Fruit fly (Drosophila melanogaster) whole organism, embryonic: ENCODE results near the gene pygo.

Experiments used
- Ada2b ChIP-seq: fragments of 200-800 bp; sonication (Bioruptor generic); IDR thresholded peaks from 2 replicates; pipeline ENCODE4 v1.3.6; 2022; ENCODE audit warnings: missing biosample characterization, missing genetic modification characterization
- CG13424 ChIP-seq: fragments of 200-800 bp; sonication (Bioruptor generic); optimal IDR thresholded peaks from 2 replicates; lab custom pipeline; 2019; ENCODE audit warnings: missing biosample characterization, mild to moderate bottlenecking, missing genetic modification characterization, moderate library complexity
- CG13775 ChIP-seq: fragments of 200-800 bp; sonication (Bioruptor generic); optimal IDR thresholded peaks from 3 replicates; lab custom pipeline; 2017; ENCODE audit warnings: missing biosample characterization, mild to moderate bottlenecking, missing genetic modification characterization
- CG14710 ChIP-seq: fragments of 200-800 bp; sonication (Bioruptor generic); optimal IDR thresholded peaks from 3 replicates; lab custom pipeline; 2019; ENCODE audit warnings: missing biosample characterization, mild to moderate bottlenecking, missing genetic modification characterization, moderate library complexity
- CG15073 ChIP-seq: fragments of 200-800 bp; sonication (Bioruptor generic); optimal IDR thresholded peaks from 2 replicates; lab custom pipeline; 2016; ENCODE audit warnings: missing biosample characterization, missing genetic modification characterization
- CG16779 ChIP-seq: fragments of 200-800 bp; sonication (Bioruptor generic); IDR thresholded peaks from 2 replicates; pipeline ENCODE4 v1.3.6; 2022; ENCODE audit warnings: missing biosample characterization, missing genetic modification characterization
- CG17328 ChIP-seq: fragments of 200-800 bp; sonication (Bioruptor generic); IDR thresholded peaks from 2 replicates; pipeline ENCODE4 v1.3.6; 2022; ENCODE audit warnings: missing biosample characterization, missing genetic modification characterization
- CG2712 ChIP-seq: fragments of 200-800 bp; optimal IDR thresholded peaks from 3 replicates; lab custom pipeline; 2019; ENCODE audit warnings: missing biosample characterization, mild to moderate bottlenecking, missing genetic modification characterization, moderate library complexity
- CG2875 ChIP-seq: fragments of 200-800 bp; sonication (Bioruptor generic); optimal IDR thresholded peaks from 2 replicates; lab custom pipeline; 2017; ENCODE audit warnings: missing biosample characterization, mild to moderate bottlenecking, missing genetic modification characterization, missing genetic modification reagents
- CG30403 ChIP-seq: fragments of 200-800 bp; sonication (Bioruptor generic); optimal IDR thresholded peaks from 3 replicates; lab custom pipeline; 2016; ENCODE audit warnings: missing biosample characterization, missing genetic modification characterization
- CG30431 ChIP-seq: fragments of 200-800 bp; sonication (Bioruptor generic); optimal IDR thresholded peaks from 2 replicates; lab custom pipeline; 2017; ENCODE audit warnings: missing biosample characterization, missing genetic modification characterization
- CG31388 ChIP-seq: fragments of 200-800 bp; sonication (Bioruptor generic); optimal IDR thresholded peaks from 2 replicates; lab custom pipeline; 2016; ENCODE audit warnings: missing biosample characterization, missing genetic modification characterization
- CG32767 ChIP-seq: fragments of 200-800 bp; sonication (Bioruptor generic); IDR thresholded peaks from 2 replicates; pipeline ENCODE4 v1.3.6; 2022; ENCODE audit warnings: missing biosample characterization, missing genetic modification characterization
- CG3281 ChIP-seq: fragments of 200-800 bp; sonication (Bioruptor generic); optimal IDR thresholded peaks from 3 replicates; lab custom pipeline; 2017; ENCODE audit warnings: missing biosample characterization, mild to moderate bottlenecking, missing genetic modification characterization
- CG34376 ChIP-seq: fragments of 200-800 bp; sonication (Bioruptor generic); optimal IDR thresholded peaks from 2 replicates; lab custom pipeline; 2018; ENCODE audit warnings: missing biosample characterization, mild to moderate bottlenecking, missing genetic modification characterization
- CG4328 ChIP-seq: fragments of 200-800 bp; sonication (Bioruptor generic); optimal IDR thresholded peaks from 3 replicates; lab custom pipeline; 2017; ENCODE audit warnings: missing biosample characterization, missing genetic modification reagents, missing genetic modification characterization
- CG43689 ChIP-seq: fragments of 200-800 bp; sonication (Bioruptor generic); IDR thresholded peaks from 2 replicates; pipeline ENCODE4 v1.3.6; 2022; ENCODE audit warnings: missing biosample characterization, missing genetic modification characterization
- CG8281 ChIP-seq: fragments of 200-800 bp; sonication (Bioruptor generic); optimal IDR thresholded peaks from 2 replicates; lab custom pipeline; 2018; ENCODE audit warnings: missing biosample characterization, mild to moderate bottlenecking, missing genetic modification characterization, moderate library complexity
- CG9609 ChIP-seq: fragments of 200-800 bp; sonication (Bioruptor generic); optimal IDR thresholded peaks from 3 replicates; lab custom pipeline; 2016; ENCODE audit warnings: missing biosample characterization, missing genetic modification characterization
- CG9797 ChIP-seq: fragments of 200-800 bp; sonication (Bioruptor generic); optimal IDR thresholded peaks from 3 replicates; lab custom pipeline; 2018; ENCODE audit warnings: missing biosample characterization, mild to moderate bottlenecking, missing genetic modification characterization
- CTCF ChIP-seq: fragments of 200-800 bp; sonication (Bioruptor generic); optimal IDR thresholded peaks from 2 replicates; lab custom pipeline; 2017; ENCODE audit warnings: missing biosample characterization, mild to moderate bottlenecking, missing genetic modification characterization, moderate library complexity
- Fer3 ChIP-seq: fragments of 200-800 bp; sonication (Bioruptor generic); optimal IDR thresholded peaks from 2 replicates; lab custom pipeline; 2018; ENCODE audit warnings: missing biosample characterization, mild to moderate bottlenecking, missing genetic modification characterization, moderate library complexity
- HHEX ChIP-seq: fragments of 200-800 bp; sonication (Bioruptor generic); optimal IDR thresholded peaks from 3 replicates; lab custom pipeline; 2017; ENCODE audit warnings: missing biosample characterization, mild to moderate bottlenecking, missing genetic modification characterization, missing genetic modification reagents
- Jarid2 ChIP-seq: fragments of 200-800 bp; sonication (Bioruptor generic); optimal IDR thresholded peaks from 3 replicates; lab custom pipeline; 2017; ENCODE audit warnings: mild to moderate bottlenecking, missing biosample characterization, missing genetic modification reagents, missing genetic modification characterization
- MESR4 ChIP-seq: fragments of 200-800 bp; sonication (Bioruptor generic); optimal IDR thresholded peaks from 2 replicates; lab custom pipeline; 2018; ENCODE audit warnings: missing biosample characterization, mild to moderate bottlenecking, missing genetic modification characterization, moderate library complexity
- Optix ChIP-seq: fragments of 200-800 bp; sonication (Bioruptor generic); IDR thresholded peaks from 3 replicates; pipeline ENCODE4 v1.3.6; 2022; ENCODE audit warnings: missing biosample characterization, missing genetic modification characterization
- Pdp1 ChIP-seq, 2 experiments: fragments of 200-800 bp; sonication (Bioruptor generic); optimal IDR thresholded peaks; 3 replicates each; lab custom pipeline; 2016; ENCODE audit warnings: missing biosample characterization in 2 of 2, missing genetic modification characterization in 2 of 2, mild to moderate bottlenecking in 1 of 2, moderate library complexity in 1 of 2
- Sin3A ChIP-seq: fragments of >200 bp; optimal IDR thresholded peaks from 2 replicates; lab custom pipeline; 2018
- Sox102F ChIP-seq: fragments of 200-800 bp; sonication (Bioruptor generic); optimal IDR thresholded peaks from 2 replicates; lab custom pipeline; 2018; ENCODE audit warnings: missing biosample characterization, mild to moderate bottlenecking, missing genetic modification characterization, moderate library complexity
- Ssrp ChIP-seq: fragments of 200-800 bp; sonication (Bioruptor generic); optimal IDR thresholded peaks from 2 replicates; lab custom pipeline; 2018; ENCODE audit warnings: missing biosample characterization, mild to moderate bottlenecking, missing genetic modification characterization, moderate library complexity
- Trl ChIP-seq, 3 experiments: fragments of >200 bp in 2 of 3; fragments of 200-800 bp in 1 of 3; sonication (Bioruptor generic) in 1 of 3; optimal IDR thresholded peaks; 2 replicates in 1 of 3; 3 replicates in 2 of 3; lab custom pipeline; 2016 to 2017; ENCODE audit warnings: missing biosample characterization in 1 of 3, missing genetic modification characterization in 1 of 3
- bab2 ChIP-seq: fragments of 200-800 bp; sonication (Bioruptor generic); optimal IDR thresholded peaks from 2 replicates; lab custom pipeline; 2016; ENCODE audit warnings: missing biosample characterization, missing genetic modification characterization
- chm ChIP-seq: fragments of 200-800 bp; sonication (Bioruptor generic); IDR thresholded peaks from 2 replicates; pipeline ENCODE4 v1.3.6; 2022; ENCODE audit warnings: missing biosample characterization, missing genetic modification characterization
- crol ChIP-seq: fragments of 200-800 bp; sonication (Bioruptor generic); IDR thresholded peaks from 2 replicates; pipeline ENCODE4 v1.3.6; 2022; ENCODE audit warnings: missing biosample characterization, missing genetic modification characterization
- knrl ChIP-seq: fragments of 200-800 bp; sonication (Bioruptor generic); IDR thresholded peaks from 3 replicates; pipeline ENCODE4 v1.3.6; 2022; ENCODE audit warnings: missing biosample characterization, missing genetic modification characterization; ENCODE audit not compliant: partially characterized antibody
- lab ChIP-seq: fragments of 200-800 bp; sonication (Bioruptor generic); optimal IDR thresholded peaks from 3 replicates; lab custom pipeline; 2017; ENCODE audit warnings: missing biosample characterization, missing genetic modification characterization, mild to moderate bottlenecking, moderate library complexity, missing genetic modification reagents
- lmd ChIP-seq: fragments of 200-800 bp; sonication (Bioruptor generic); IDR thresholded peaks from 2 replicates; pipeline ENCODE4 v1.3.6; 2022; ENCODE audit warnings: missing biosample characterization, missing genetic modification characterization
- nerfin-2 ChIP-seq: fragments of 200-800 bp; sonication (Bioruptor generic); IDR thresholded peaks from 2 replicates; pipeline ENCODE4 v1.3.6; 2022; ENCODE audit warnings: missing biosample characterization, missing genetic modification characterization; ENCODE audit not compliant: partially characterized antibody
- nom ChIP-seq: fragments of 200-800 bp; sonication (Bioruptor generic); optimal IDR thresholded peaks from 2 replicates; lab custom pipeline; 2017; ENCODE audit warnings: missing biosample characterization, missing genetic modification characterization, mild to moderate bottlenecking, moderate library complexity, missing genetic modification reagents
- pan ChIP-seq, 4 experiments: fragments of >200 bp in 3 of 4; fragments of 200-800 bp in 1 of 4; sonication (Bioruptor generic) in 1 of 4; optimal IDR thresholded peaks in 3 of 4; IDR thresholded peaks in 1 of 4; 2 replicates each; pipeline versions ENCODE4 v1.3.6 to Lab custom; 2017 to 2022; ENCODE audit warnings: missing biosample characterization in 2 of 4, missing genetic modification characterization in 2 of 4, mixed read lengths in 1 of 4
- repo ChIP-seq: fragments of 200-800 bp; sonication (Bioruptor generic); optimal IDR thresholded peaks from 2 replicates; lab custom pipeline; 2016; ENCODE audit warnings: missing biosample characterization, missing genetic modification characterization
- sna ChIP-seq: fragments of 200-800 bp; sonication (Bioruptor generic); IDR thresholded peaks from 2 replicates; pipeline ENCODE4 v1.3.6; 2022; ENCODE audit warnings: missing biosample characterization, missing genetic modification characterization; ENCODE audit not compliant: partially characterized antibody
- tin ChIP-seq: fragments of 200-800 bp; sonication (Bioruptor generic); optimal IDR thresholded peaks from 3 replicates; lab custom pipeline; 2016; ENCODE audit warnings: missing biosample characterization, missing genetic modification characterization
- tna ChIP-seq: fragments of 200-800 bp; sonication (Bioruptor generic); IDR thresholded peaks from 2 replicates; pipeline ENCODE4 v1.3.6; 2022; ENCODE audit warnings: missing biosample characterization, missing genetic modification characterization; ENCODE audit not compliant: partially characterized antibody
- trem ChIP-seq: fragments of 200-800 bp; optimal IDR thresholded peaks from 3 replicates; lab custom pipeline; 2019; ENCODE audit warnings: missing biosample characterization, mild to moderate bottlenecking, missing genetic modification characterization, moderate library complexity
- unc-4 ChIP-seq: fragments of 200-800 bp; sonication (Bioruptor generic); IDR thresholded peaks from 2 replicates; pipeline ENCODE4 v1.3.6; 2022; ENCODE audit warnings: missing biosample characterization, missing genetic modification characterization; ENCODE audit not compliant: partially characterized antibody
- usp ChIP-seq: fragments of >200 bp; optimal IDR thresholded peaks from 2 replicates; lab custom pipeline; 2017; ENCODE audit warnings: missing biosample characterization, missing genetic modification characterization
- wor ChIP-seq: fragments of 200-800 bp; sonication (Bioruptor generic); IDR thresholded peaks from 2 replicates; pipeline ENCODE4 v1.3.6; 2022; ENCODE audit warnings: missing biosample characterization, missing genetic modification characterization
- z ChIP-seq: fragments of 200-800 bp; sonication (Bioruptor generic); IDR thresholded peaks from 3 replicates; pipeline ENCODE4 v1.3.6; 2022; ENCODE audit warnings: missing biosample characterization, missing genetic modification characterization

The pygo gene

dm6 chr3R:31616001-31616400, 35.5 kb upstream of the pygo start, which contains the start of the genes Mnat9 and CG1792 (continued):
- TF ChIP-seq Jarid2 (GFP tag; lab: Kevin White, UChicago) = peak; percentile 88
- peak; percentile 97 for TF ChIP-seq CG14710 (tag; lab: Kevin White, UChicago)
- 0 out of 2 replicates have a peak, but pooled peaks have one; percentile 30 for TF ChIP-seq unc-4
- 0 out of 2 replicates have a peak, but pooled peaks have one; percentile 48 for TF ChIP-seq sna
- TF ChIP-seq nerfin-2 = no peak
- TF ChIP-seq Pdp1 (GFP tag; optimal IDR thresholded peaks at IDR 0.05; lab: Kevin White, UChicago) = peak; percentile 98
- no peak for TF ChIP-seq tna
- peak; percentile 89 for TF ChIP-seq CG8281 (tag; lab: Kevin White, UChicago)
- peak; percentile 99 for TF ChIP-seq Sox102F (GFP tag; lab: Kevin White, UChicago)
- TF ChIP-seq trem = peak; percentile 96
- no peak for TF ChIP-seq pan (optimal IDR thresholded peaks at IDR 0.05; lab: Kevin White, UChicago)
- TF ChIP-seq pan (GFP tag; optimal IDR thresholded peaks at IDR 0.05 in 1 of 2, IDR thresholded peaks at IDR 0.05 in 1 of 2) = peak in 1 of 2 experiments; percentile 100
- TF ChIP-seq Ada2b (GFP tag; lab: Robert Waterston, UW) = peak; percentile 99
- peak; percentile 99 for TF ChIP-seq chm (GFP tag; lab: Robert Waterston, UW)
- TF ChIP-seq CG16779 (GFP tag; lab: Robert Waterston, UW) = peak; percentile 99
- peak; percentile 98 for TF ChIP-seq Optix (GFP tag; lab: Robert Waterston, UW)
- TF ChIP-seq CG9609 (GFP tag; lab: Kevin White, UChicago) = peak; percentile 99
- TF ChIP-seq CG13424 (tag; lab: Kevin White, UChicago) = peak; percentile 98
- TF ChIP-seq CG30431 = peak; percentile 98
- peak; percentile 98 for TF ChIP-seq wor (GFP tag; lab: Robert Waterston, UW)
- peak; percentile 99 for TF ChIP-seq tin (GFP tag; lab: Kevin White, UChicago)
- peak; percentile 97 for TF ChIP-seq CG31388 (GFP tag; lab: Kevin White, UChicago)
- TF ChIP-seq CG2875 (GFP tag; lab: Kevin White, UChicago) = peak; percentile 95
- no peak for TF ChIP-seq Sin3A (lab: Kevin White, UChicago)
- TF ChIP-seq repo (GFP tag; lab: Kevin White, UChicago) = peak; percentile 98
- peak; percentile 99 for TF ChIP-seq CG13775
- peak; percentile 89 for TF ChIP-seq CG4328 (GFP tag; lab: Kevin White, UChicago)
- peak; percentile 45 for TF ChIP-seq CG9797 (GFP tag; lab: Kevin White, UChicago)
- TF ChIP-seq bab2 (GFP tag; lab: Kevin White, UChicago) = peak; percentile 99
- peak; percentile 83 for TF ChIP-seq crol
- peak; percentile 99 for TF ChIP-seq CG17328 (GFP tag; lab: Robert Waterston, UW)
- TF ChIP-seq CTCF (GFP tag; lab: Kevin White, UChicago) = peak; percentile 66
- no peak for TF ChIP-seq knrl (GFP tag; lab: Robert Waterston, UW)
- peak; percentile 99 for TF ChIP-seq CG30403
- peak; percentile 99 for TF ChIP-seq lmd
- peak; percentile 98 for TF ChIP-seq CG32767 (GFP tag; lab: Robert Waterston, UW)
- peak; percentile 80 for TF ChIP-seq z (GFP tag; lab: Robert Waterston, UW)
- TF ChIP-seq usp = no peak
- TF ChIP-seq CG3281 (GFP tag; lab: Kevin White, UChicago) = peak; percentile 97
- peak; percentile 97 for TF ChIP-seq HHEX
- TF ChIP-seq Ssrp (tag; lab: Kevin White, UChicago) = peak; percentile 99
- TF ChIP-seq CG34376 (GFP tag; lab: Kevin White, UChicago) = peak; percentile 93
- TF ChIP-seq CG2712 (tag; lab: Kevin White, UChicago) = peak; percentile 99
- peak; percentile 99 for TF ChIP-seq Fer3 (tag; lab: Kevin White, UChicago)
- TF ChIP-seq lab = peak; percentile 99
- peak; percentile 91 for TF ChIP-seq nom (GFP tag; lab: Kevin White, UChicago)
- peak; percentile 84 for TF ChIP-seq CG15073 (GFP tag; lab: Kevin White, UChicago)
- peak; percentile 99 for TF ChIP-seq CG43689 (GFP tag; lab: Robert Waterston, UW)
- no peak for TF ChIP-seq Trl (optimal IDR thresholded peaks at IDR 0.05; lab: Kevin White, UChicago)
- peak; percentile 99 for TF ChIP-seq Trl (GFP tag; optimal IDR thresholded peaks at IDR 0.05; lab: Kevin White, UChicago)
- peak; percentile 91 for TF ChIP-seq MESR4 (GFP tag; lab: Kevin White, UChicago)
